Fruit fly (Drosophila melanogaster): ENCODE data around the gene CG13245.

dm6 chr2L:16026693-16027092, 22.6 kb downstream of the CG13245 start:
- no peak for TF ChIP-seq Blimp-1 (GFP tag; optimal IDR thresholded peaks at IDR 0.05)
- no peak for TF ChIP-seq CG3032 (tag; optimal IDR thresholded peaks at IDR 0.05)
- no peak for TF ChIP-seq CG6276 (GFP tag; optimal IDR thresholded peaks at IDR 0.05)

Data from whole organism, prepupa.